Fruit fly (Drosophila melanogaster): ENCODE measurements around the gene CG13046.

DNA sequence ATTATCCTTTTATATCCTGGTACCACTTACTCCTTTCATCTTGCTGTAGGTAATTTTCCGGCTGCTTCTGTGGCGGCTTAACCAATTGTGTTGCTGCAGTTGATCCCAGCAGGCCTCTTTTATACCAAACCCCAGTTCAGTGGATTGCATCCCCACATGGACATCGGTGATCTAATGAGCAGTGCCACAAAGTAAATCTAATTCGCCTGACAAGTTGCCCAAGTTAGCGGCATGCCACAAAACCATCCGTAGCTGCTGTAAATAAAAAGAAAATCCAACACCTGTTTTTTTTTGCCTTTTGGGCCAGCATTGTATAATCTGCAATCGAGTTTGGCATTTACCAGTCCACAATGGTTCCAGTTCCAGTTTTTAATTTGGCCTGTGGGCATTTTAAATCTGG lies 9.1 kb downstream of the CG13046 start, which contains the start of gene CG13050:
- TF ChIP-seq Myc (optimal IDR thresholded peaks at IDR 0.05) (no peak), sage (GFP tag; optimal IDR thresholded peaks at IDR 0.05) (no peak), Mio (GFP tag; optimal IDR thresholded peaks at IDR 0.05) (no peak), br (GFP tag; optimal IDR thresholded peaks at IDR 0.05) (no peak), woc (GFP tag; optimal IDR thresholded peaks at IDR 0.05) (no peak), Dfd (GFP tag; optimal IDR thresholded peaks at IDR 0.05) (no peak), N (GFP tag; optimal IDR thresholded peaks at IDR 0.05) (no peak), psq (GFP tag; optimal IDR thresholded peaks at IDR 0.05) (no peak), h (GFP tag; optimal IDR thresholded peaks at IDR 0.05) (no peak)

Measured in whole organism, wandering third instar larva.